Worm (Caenorhabditis elegans) whole organism, late embryonic: ENCODE data around the gene srv-30.

ENCODE experiments used
- lin-11 ChIP-seq: fragments of 200-800 bp; sonication (Bioruptor generic); optimal IDR thresholded peaks from 2 replicates; lab custom pipeline; 2018; ENCODE audit warnings: mild to moderate bottlenecking, missing genetic modification characterization, missing compliant biosample characterization
- pax-1 ChIP-seq: fragments of 150-350 bp; optimal IDR thresholded peaks from 2 replicates; lab custom pipeline; 2014; ENCODE audit warnings: missing biosample characterization, missing genetic modification characterization
- tbx-7 ChIP-seq: sonication (generic microtip); optimal IDR thresholded peaks from 2 replicates; lab custom pipeline; 2016; ENCODE audit warnings: missing genotype, missing genetic modification characterization, missing compliant biosample characterization

DNA sequence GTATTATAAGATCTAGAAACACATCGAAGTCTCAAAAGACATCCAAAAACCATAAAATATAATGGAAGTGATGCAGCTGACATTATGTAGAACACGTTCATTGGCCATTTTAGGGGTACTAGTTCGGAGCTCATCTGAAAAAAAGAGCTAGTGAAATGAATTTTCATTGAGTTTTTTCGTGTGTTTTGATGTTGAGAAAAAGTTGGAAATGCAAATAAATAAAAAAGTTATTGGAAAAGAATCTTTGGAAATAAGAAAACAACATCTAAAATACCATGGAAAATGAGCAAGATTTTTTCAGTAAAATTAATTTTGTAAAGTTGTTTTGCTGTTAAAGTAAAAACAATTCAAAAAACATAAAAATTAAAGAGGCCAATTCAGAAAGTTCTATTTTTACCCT, 21.5 kb upstream of the srv-30 start, which contains the start of gene srv-24:
- TF ChIP-seq pax-1 (tag; lab: Kevin White, UChicago) (no peak), tbx-7 (no peak), lin-11 (tag; lab: Kevin White, UChicago) (no peak)
